Worm (Caenorhabditis elegans): Measurements from ENCODE around the gene srm-5.

srm-5 gene

ce11 chrV:14322743-14323142, 12.3 kb upstream of the srm-5 start, which contains the start of gene F47B8.3 (continued):
- TF ChIP-seq lin-15B (tag; optimal IDR thresholded peaks at IDR 0.05) (no peak), sup-37 (GFP tag; optimal IDR thresholded peaks at IDR 0.05) (no peak), grh-1 (GFP tag; IDR thresholded peaks at IDR 0.05) (no peak), unc-62 (GFP tag; optimal IDR thresholded peaks at IDR 0.05) (no peak), ceh-90 (tag; optimal IDR thresholded peaks at IDR 0.05) (no peak), zip-4 (GFP tag; optimal IDR thresholded peaks at IDR 0.05) (no peak), dpl-1 (GFP tag; optimal IDR thresholded peaks at IDR 0.05) (peak; percentile 20 to 43 (median 23)), isw-1 (GFP tag; IDR thresholded peaks at IDR 0.05) (no peak), nhr-77 (tag; optimal IDR thresholded peaks at IDR 0.05) (no peak), aly-2 (tag; optimal IDR thresholded peaks at IDR 0.05) (no peak), C16A3.4 (tag; optimal IDR thresholded peaks at IDR 0.05) (no peak), lir-3 (tag; optimal IDR thresholded peaks at IDR 0.05; ENCODE audit: poor library complexity) (peak; percentile 9), ceh-63 (GFP tag; optimal IDR thresholded peaks at IDR 0.05) (no peak), nhr-90 (tag; optimal IDR thresholded peaks at IDR 0.05; ENCODE audit: poor library complexity) (peak; percentile 1), vab-15 (tag; optimal IDR thresholded peaks at IDR 0.05) (no peak), unc-98 (GFP tag; IDR thresholded peaks at IDR 0.05) (no peak), nhr-76 (tag; optimal IDR thresholded peaks at IDR 0.05) (no peak), pag-3 (tag; optimal IDR thresholded peaks at IDR 0.05; ENCODE audit: borderline replicate concordance, insufficient read depth) (peak; percentile 93), lin-14 (GFP tag; optimal IDR thresholded peaks at IDR 0.05) (peak; percentile 92), egl-13 (tag; optimal IDR thresholded peaks at IDR 0.05) (no peak), tlp-1 (tag; optimal IDR thresholded peaks at IDR 0.05) (no peak), hpl-2 (GFP tag; optimal IDR thresholded peaks at IDR 0.05) (no peak), nhr-85 (tag) (no peak), lsy-2 (tag; optimal IDR thresholded peaks at IDR 0.05) (peak; percentile 19 to 60), mab-9 (GFP tag; IDR thresholded peaks at IDR 0.05) (no peak), Y116A8C.19 (tag; optimal IDR thresholded peaks at IDR 0.05; ENCODE audit: borderline replicate concordance) (no peak), egl-27 (tag; optimal IDR thresholded peaks at IDR 0.05) (no peak), hlh-17 (GFP tag; optimal IDR thresholded peaks at IDR 0.05; ENCODE audit: borderline replicate concordance) (no peak), nhr-84 (tag; optimal IDR thresholded peaks at IDR 0.05) (no peak), lin-13 (GFP tag; optimal IDR thresholded peaks at IDR 0.05) (no peak), rnt-1 (tag; optimal IDR thresholded peaks at IDR 0.05) (peak; percentile 47), mep-1 (tag; optimal IDR thresholded peaks at IDR 0.05) (peak; percentile 77), ceh-82 (tag; optimal IDR thresholded peaks at IDR 0.05) (peak in 2 of 3 experiments; percentile 17 to 19), aha-1 (tag; optimal IDR thresholded peaks at IDR 0.05) (no peak), tbx-2 (tag; optimal IDR thresholded peaks at IDR 0.05) (no peak), jun-1 (tag; optimal IDR thresholded peaks at IDR 0.05) (no peak), elt-3 (tag; optimal IDR thresholded peaks at IDR 0.05) (no peak), unc-86 (tag; optimal IDR thresholded peaks at IDR 0.05) (no peak), nhr-71 (tag; optimal IDR thresholded peaks at IDR 0.05) (peak; percentile 62), nhr-12 (tag; optimal IDR thresholded peaks at IDR 0.05) (no peak), lin-39 (tag; optimal IDR thresholded peaks at IDR 0.05) (no peak), unc-130 (tag; optimal IDR thresholded peaks at IDR 0.05) (no peak), nhr-11 (tag; optimal IDR thresholded peaks at IDR 0.05) (no peak), hlh-4 (tag; optimal IDR thresholded peaks at IDR 0.05) (no peak), unc-30 (tag; optimal IDR thresholded peaks at IDR 0.05) (no peak), ztf-11 (tag; optimal IDR thresholded peaks at IDR 0.05) (no peak), efl-1 (optimal IDR thresholded peaks at IDR 0.05) (peak; percentile 61 to 82), efl-1 (GFP tag; optimal IDR thresholded peaks at IDR 0.05 in 1 of 2) (peak; percentile 37 to 60), ztf-4 (tag; optimal IDR thresholded peaks at IDR 0.05) (no peak), C04F5.9 (tag; optimal IDR thresholded peaks at IDR 0.05) (no peak), nhr-47 (tag; optimal IDR thresholded peaks at IDR 0.05) (peak; percentile 51), sox-4 (tag; optimal IDR thresholded peaks at IDR 0.05) (no peak), F16B12.6 (tag; optimal IDR thresholded peaks at IDR 0.05) (no peak), ces-1 (GFP tag; optimal IDR thresholded peaks at IDR 0.05) (no peak)
